Worm (Caenorhabditis elegans): Measurements from ENCODE around the gene C27H5.12.

The C27H5.12 gene

ce11 chrII:7161512-7161911 lies at the start of gene C27H5.12:
TSS of gene C27H5.12 (minus strand) at chrII:7161612.
- no peak for TF ChIP-seq scrt-1 (GFP tag; IDR thresholded peaks at IDR 0.05)
- no peak for TF ChIP-seq hmbx-1 (tag; optimal IDR thresholded peaks at IDR 0.05)
- TF ChIP-seq sea-1 (GFP tag; conservative IDR thresholded peaks at IDR 0.05) = no peak
- no peak for TF ChIP-seq ceh-36 (tag; optimal IDR thresholded peaks at IDR 0.05)
- no peak for TF ChIP-seq ama-1 (optimal IDR thresholded peaks at IDR 0.05)
- no peak for TF ChIP-seq ceh-13 (GFP tag; optimal IDR thresholded peaks at IDR 0.05)
- TF ChIP-seq flt-1 (GFP tag; IDR thresholded peaks at IDR 0.05) = no peak
- no peak for TF ChIP-seq B0310.2 (tag; optimal IDR thresholded peaks at IDR 0.05)
- TF ChIP-seq F13C5.2 (tag; optimal IDR thresholded peaks at IDR 0.05) = no peak
- no peak for TF ChIP-seq tra-4 (tag; optimal IDR thresholded peaks at IDR 0.05)
- no peak for TF ChIP-seq tbx-11 (GFP tag; IDR thresholded peaks at IDR 0.05)

DNA sequence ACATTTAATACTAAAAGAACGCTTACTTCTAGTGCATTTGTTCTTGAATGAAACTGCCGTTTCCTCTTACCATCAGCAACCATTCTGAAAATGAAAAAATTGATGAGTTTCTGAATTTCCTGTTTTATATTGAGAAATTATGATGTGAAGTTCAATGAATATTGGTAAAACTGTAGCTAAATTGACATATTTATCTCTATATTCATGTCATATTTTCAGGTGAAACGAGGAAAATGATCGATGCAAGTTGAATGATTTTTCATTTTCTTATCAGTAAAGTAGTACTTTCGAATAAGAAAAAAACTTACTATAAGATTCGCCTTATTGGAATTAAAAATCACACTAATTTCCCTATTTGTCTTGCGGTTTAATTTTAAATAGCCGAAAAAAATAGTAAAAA lies 48.8 kb upstream of the C27H5.12 start, which contains the start of gene E04F6.15:
E04F6.15 (minus strand) TSS at position 101 of the 400 bp plus-strand sequence.
- TF ChIP-seq hnd-1 (tag; optimal IDR thresholded peaks at IDR 0.05) (no peak), F13C5.2 (tag; optimal IDR thresholded peaks at IDR 0.05) (no peak)

DNA sequence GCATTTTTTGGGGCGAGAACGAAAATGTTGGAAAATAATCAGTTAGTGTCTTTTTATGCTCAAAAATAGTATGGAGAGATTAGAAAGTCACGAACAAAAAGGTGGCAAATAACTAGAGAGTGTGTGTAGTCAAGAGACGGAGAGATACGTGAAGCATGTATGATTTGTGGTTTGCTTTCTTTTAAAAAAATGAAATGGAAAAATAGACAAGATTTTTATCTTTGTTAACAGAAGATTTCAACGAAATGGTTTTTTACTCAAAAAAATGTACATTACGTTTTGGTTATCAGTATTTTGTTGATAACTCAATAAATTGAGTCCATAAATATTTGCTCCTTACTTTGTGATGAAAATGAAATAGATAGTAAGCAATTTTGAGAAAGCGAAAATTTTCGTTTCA lies 46.8 kb upstream of the C27H5.12 start, which contains the start of gene dhs-7:
dhs-7 (minus strand) TSS at position 277 of the 400 bp plus-strand sequence.
- TF ChIP-seq pes-1 (GFP tag; IDR thresholded peaks at IDR 0.05) (no peak), tra-4 (tag; optimal IDR thresholded peaks at IDR 0.05) (no peak), ceh-13 (GFP tag; optimal IDR thresholded peaks at IDR 0.05) (no peak), F13C5.2 (tag; optimal IDR thresholded peaks at IDR 0.05) (no peak), ets-7 (tag; optimal IDR thresholded peaks at IDR 0.05) (no peak), tbx-11 (GFP tag; IDR thresholded peaks at IDR 0.05) (no peak), tbx-37 (GFP tag; conservative IDR thresholded peaks at IDR 0.05) (no peak), ama-1 (optimal IDR thresholded peaks at IDR 0.05) (no peak), ceh-36 (tag; optimal IDR thresholded peaks at IDR 0.05) (no peak), sea-1 (GFP tag; conservative IDR thresholded peaks at IDR 0.05) (no peak), B0310.2 (tag; optimal IDR thresholded peaks at IDR 0.05) (no peak), hmbx-1 (tag; optimal IDR thresholded peaks at IDR 0.05) (no peak), scrt-1 (GFP tag; IDR thresholded peaks at IDR 0.05) (no peak), flt-1 (GFP tag; IDR thresholded peaks at IDR 0.05) (no peak), hnd-1 (tag; optimal IDR thresholded peaks at IDR 0.05) (no peak), hmg-4 (GFP tag; optimal IDR thresholded peaks at IDR 0.05) (no peak), aly-1 (tag; optimal IDR thresholded peaks at IDR 0.05) (no peak)

DNA sequence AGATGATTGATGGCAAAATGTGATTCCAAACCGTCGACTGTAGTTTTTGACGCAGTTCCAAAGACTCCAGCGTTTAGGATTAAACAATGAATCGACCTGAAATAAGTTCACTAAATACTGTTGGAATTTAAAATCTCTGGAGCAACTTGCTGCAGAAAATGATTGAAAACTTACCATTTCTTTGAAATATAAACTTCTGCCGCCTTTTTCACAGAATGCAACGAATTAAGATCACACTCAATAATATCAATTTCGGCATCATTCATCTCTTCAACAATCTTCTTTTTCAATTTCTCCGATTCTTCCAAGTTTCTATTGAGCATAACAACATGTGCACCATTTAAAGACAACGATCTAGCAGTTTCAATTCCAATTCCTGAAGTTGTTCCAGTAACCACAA lies 46.2 kb upstream of the C27H5.12 start:
- TF ChIP-seq ceh-13 (GFP tag; optimal IDR thresholded peaks at IDR 0.05) (no peak), aly-1 (tag; optimal IDR thresholded peaks at IDR 0.05) (no peak), ama-1 (optimal IDR thresholded peaks at IDR 0.05) (no peak), tbx-37 (GFP tag; conservative IDR thresholded peaks at IDR 0.05) (no peak), hmbx-1 (tag; optimal IDR thresholded peaks at IDR 0.05) (no peak), ets-7 (tag; optimal IDR thresholded peaks at IDR 0.05) (no peak), hmg-4 (GFP tag; optimal IDR thresholded peaks at IDR 0.05) (no peak), F13C5.2 (tag; optimal IDR thresholded peaks at IDR 0.05) (no peak), scrt-1 (GFP tag; IDR thresholded peaks at IDR 0.05) (no peak), tra-4 (tag; optimal IDR thresholded peaks at IDR 0.05) (no peak)

ce11 chrII:7205388-7205787 lies 44.0 kb upstream of the C27H5.12 start, which contains the start of gene srd-59:
TSS of gene srd-59 (plus strand) at chrII:7205688.
- TF ChIP-seq ets-7 (tag; optimal IDR thresholded peaks at IDR 0.05) = no peak
- no peak for TF ChIP-seq hnd-1 (tag; optimal IDR thresholded peaks at IDR 0.05)
- TF ChIP-seq flt-1 (GFP tag; IDR thresholded peaks at IDR 0.05) = no peak
- no peak for TF ChIP-seq aly-1 (tag; optimal IDR thresholded peaks at IDR 0.05)
- no peak for TF ChIP-seq tbx-37 (GFP tag; conservative IDR thresholded peaks at IDR 0.05)
- TF ChIP-seq scrt-1 (GFP tag; IDR thresholded peaks at IDR 0.05) = no peak
- TF ChIP-seq F13C5.2 (tag; optimal IDR thresholded peaks at IDR 0.05) = no peak
- TF ChIP-seq tbx-11 (GFP tag; IDR thresholded peaks at IDR 0.05) = no peak
- no peak for TF ChIP-seq tra-4 (tag; optimal IDR thresholded peaks at IDR 0.05)
- no peak for TF ChIP-seq sea-1 (GFP tag; conservative IDR thresholded peaks at IDR 0.05)
- no peak for TF ChIP-seq ceh-13 (GFP tag; optimal IDR thresholded peaks at IDR 0.05)
- no peak for TF ChIP-seq pes-1 (GFP tag; IDR thresholded peaks at IDR 0.05)
- TF ChIP-seq B0310.2 (tag; optimal IDR thresholded peaks at IDR 0.05) = no peak

DNA sequence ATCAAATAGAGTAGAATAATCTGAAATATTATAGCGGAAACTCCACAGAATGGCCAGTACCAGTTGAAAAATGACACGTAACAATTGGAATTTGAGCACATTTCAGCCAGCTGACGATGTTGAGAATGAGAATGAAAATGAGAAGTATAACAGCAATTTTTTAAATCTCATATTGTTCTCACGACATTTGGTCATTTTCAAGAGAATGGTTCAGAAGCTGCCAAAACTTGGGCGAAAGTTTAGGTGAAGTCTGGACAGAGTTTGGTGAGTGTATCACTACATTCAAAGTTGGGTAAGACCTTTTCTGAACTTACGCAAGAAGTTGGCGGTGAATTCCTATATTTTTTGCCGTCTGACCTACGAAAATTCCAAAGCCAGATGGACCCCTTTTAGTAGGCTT lies 43.5 kb upstream of the C27H5.12 start, which contains the start of gene srd-58:
srd-58 (minus strand) TSS at position 101 of the 400 bp plus-strand sequence.
- TF ChIP-seq sea-1 (GFP tag; conservative IDR thresholded peaks at IDR 0.05) (no peak), hnd-1 (tag; optimal IDR thresholded peaks at IDR 0.05) (no peak), ama-1 (optimal IDR thresholded peaks at IDR 0.05) (no peak), hmbx-1 (tag; optimal IDR thresholded peaks at IDR 0.05) (no peak), ceh-13 (GFP tag; optimal IDR thresholded peaks at IDR 0.05) (no peak), hmg-4 (GFP tag; optimal IDR thresholded peaks at IDR 0.05) (no peak), aly-1 (tag; optimal IDR thresholded peaks at IDR 0.05) (no peak), F13C5.2 (tag; optimal IDR thresholded peaks at IDR 0.05) (no peak), tra-4 (tag; optimal IDR thresholded peaks at IDR 0.05) (no peak), pes-1 (GFP tag; IDR thresholded peaks at IDR 0.05) (no peak), tbx-37 (GFP tag; conservative IDR thresholded peaks at IDR 0.05) (no peak), flt-1 (GFP tag; IDR thresholded peaks at IDR 0.05) (no peak), ceh-36 (tag; optimal IDR thresholded peaks at IDR 0.05) (no peak), scrt-1 (GFP tag; IDR thresholded peaks at IDR 0.05) (no peak), ets-7 (tag; optimal IDR thresholded peaks at IDR 0.05) (no peak), B0310.2 (tag; optimal IDR thresholded peaks at IDR 0.05) (no peak), tbx-11 (GFP tag; IDR thresholded peaks at IDR 0.05) (no peak)

- TF ChIP-seq aly-1 (tag; optimal IDR thresholded peaks at IDR 0.05) = no peak
- TF ChIP-seq tbx-37 (GFP tag; conservative IDR thresholded peaks at IDR 0.05) = no peak
- no peak for TF ChIP-seq ceh-36 (tag; optimal IDR thresholded peaks at IDR 0.05)
- no peak for TF ChIP-seq hmbx-1 (tag; optimal IDR thresholded peaks at IDR 0.05)
- TF ChIP-seq tra-4 (tag; optimal IDR thresholded peaks at IDR 0.05) = no peak
- TF ChIP-seq flt-1 (GFP tag; IDR thresholded peaks at IDR 0.05) = no peak
- no peak for TF ChIP-seq scrt-1 (GFP tag; IDR thresholded peaks at IDR 0.05)
- TF ChIP-seq hmg-4 (GFP tag; optimal IDR thresholded peaks at IDR 0.05) = no peak
- no peak for TF ChIP-seq B0310.2 (tag; optimal IDR thresholded peaks at IDR 0.05)
These were observed 41.7 kb upstream of the C27H5.12 start, which contains the start of gene srd-56 for ce11 chrII:7203110-7203509. TSS of gene srd-56 (minus strand) at chrII:7203210.

Data from whole organism, early embryonic.